Fruit fly (Drosophila melanogaster) whole organism, embryonic: ENCODE measurements around the gene CG43779.

Experiments used
- Asciz ChIP-seq: fragments of 200-800 bp; sonication (Bioruptor generic); optimal IDR thresholded peaks from 2 replicates; lab custom pipeline; 2017; ENCODE audit warnings: missing biosample characterization, mild to moderate bottlenecking, missing genetic modification characterization, missing genetic modification reagents
- CG10267 ChIP-seq: fragments of 200-800 bp; sonication (Bioruptor generic); optimal IDR thresholded peaks from 2 replicates; lab custom pipeline; 2018; ENCODE audit warnings: missing biosample characterization, mild to moderate bottlenecking, missing genetic modification characterization, moderate library complexity
- CG11398 ChIP-seq: fragments of 200-800 bp; sonication (Bioruptor generic); optimal IDR thresholded peaks from 2 replicates; lab custom pipeline; 2016; ENCODE audit warnings: missing biosample characterization, missing genetic modification characterization
- CG12942 ChIP-seq: fragments of 200-800 bp; sonication (Bioruptor generic); optimal IDR thresholded peaks from 3 replicates; lab custom pipeline; 2016; ENCODE audit warnings: missing biosample characterization, missing genetic modification characterization
- CG13287 ChIP-seq: fragments of 200-800 bp; sonication (Bioruptor generic); IDR thresholded peaks from 2 replicates; pipeline ENCODE4 v1.3.6; 2022; ENCODE audit warnings: missing biosample characterization, missing genetic modification characterization; ENCODE audit not compliant: partially characterized antibody
- CG13894 ChIP-seq: fragments of 200-800 bp; sonication (Bioruptor generic); optimal IDR thresholded peaks from 3 replicates; lab custom pipeline; 2018; ENCODE audit warnings: missing biosample characterization, mild to moderate bottlenecking, missing genetic modification characterization, moderate library complexity
- CG14710 ChIP-seq: fragments of 200-800 bp; sonication (Bioruptor generic); optimal IDR thresholded peaks from 3 replicates; lab custom pipeline; 2019; ENCODE audit warnings: missing biosample characterization, mild to moderate bottlenecking, missing genetic modification characterization, moderate library complexity
- CG16779 ChIP-seq: fragments of 200-800 bp; sonication (Bioruptor generic); IDR thresholded peaks from 2 replicates; pipeline ENCODE4 v1.3.6; 2022; ENCODE audit warnings: missing biosample characterization, missing genetic modification characterization
- CG1832 ChIP-seq: fragments of 200-800 bp; sonication (Bioruptor generic); optimal IDR thresholded peaks from 2 replicates; lab custom pipeline; 2017; ENCODE audit warnings: missing biosample characterization, mild to moderate bottlenecking, missing genetic modification characterization, inconsistent platforms
- CG18476 ChIP-seq: fragments of 200-800 bp; sonication (Bioruptor generic); optimal IDR thresholded peaks from 2 replicates; lab custom pipeline; 2016; ENCODE audit warnings: missing biosample characterization, mild to moderate bottlenecking, missing genetic modification characterization
- CG2120 ChIP-seq: fragments of 200-800 bp; sonication (Bioruptor generic); optimal IDR thresholded peaks from 3 replicates; lab custom pipeline; 2016; ENCODE audit warnings: missing biosample characterization, missing genetic modification characterization
- CG30020 ChIP-seq: fragments of 200-800 bp; optimal IDR thresholded peaks from 2 replicates; lab custom pipeline; 2019; ENCODE audit warnings: missing biosample characterization, mild to moderate bottlenecking, missing genetic modification characterization, moderate library complexity
- CG30403 ChIP-seq: fragments of 200-800 bp; sonication (Bioruptor generic); optimal IDR thresholded peaks from 3 replicates; lab custom pipeline; 2016; ENCODE audit warnings: missing biosample characterization, missing genetic modification characterization
- CG4820 ChIP-seq: fragments of 200-800 bp; sonication (Bioruptor generic); optimal IDR thresholded peaks from 3 replicates; lab custom pipeline; 2016; ENCODE audit warnings: missing biosample characterization, missing genetic modification characterization
- CG7839 ChIP-seq: fragments of 200-800 bp; sonication (Bioruptor generic); optimal IDR thresholded peaks from 3 replicates; lab custom pipeline; 2018; ENCODE audit warnings: missing biosample characterization, mild to moderate bottlenecking, missing genetic modification characterization, moderate library complexity
- CG9817 ChIP-seq: fragments of 200-800 bp; sonication (Bioruptor generic); optimal IDR thresholded peaks from 2 replicates; lab custom pipeline; 2018; ENCODE audit warnings: missing biosample characterization, mild to moderate bottlenecking, missing genetic modification characterization, moderate library complexity
- D19A ChIP-seq: fragments of 200-800 bp; optimal IDR thresholded peaks from 3 replicates; lab custom pipeline; 2019; ENCODE audit warnings: missing biosample characterization, mild to moderate bottlenecking, missing genetic modification characterization, moderate library complexity
- Dfd ChIP-seq, 2 experiments: fragments of >200 bp; optimal IDR thresholded peaks; 2 replicates each; lab custom pipeline; 2017; ENCODE audit warnings: missing biosample characterization in 2 of 2, missing genetic modification characterization in 2 of 2
- Dp ChIP-seq: fragments of 200-800 bp; sonication (Bioruptor generic); optimal IDR thresholded peaks from 2 replicates; lab custom pipeline; 2018; ENCODE audit warnings: missing biosample characterization, mild to moderate bottlenecking, missing genetic modification characterization, moderate library complexity
- Ets97D ChIP-seq: fragments of 200-800 bp; sonication (Bioruptor generic); optimal IDR thresholded peaks from 3 replicates; lab custom pipeline; 2016; ENCODE audit warnings: missing biosample characterization, missing genetic modification characterization
- H2.0 ChIP-seq: fragments of 200-800 bp; sonication (Bioruptor generic); IDR thresholded peaks from 2 replicates; pipeline ENCODE4 v1.3.6; 2022; ENCODE audit warnings: missing biosample characterization, missing genetic modification characterization
- Hr3 ChIP-seq: fragments of 200-800 bp; sonication (Bioruptor generic); optimal IDR thresholded peaks from 3 replicates; lab custom pipeline; 2016; ENCODE audit warnings: missing biosample characterization, missing genetic modification characterization
- Six4 ChIP-seq: fragments of 200-800 bp; sonication (Bioruptor generic); optimal IDR thresholded peaks from 2 replicates; lab custom pipeline; 2016; ENCODE audit warnings: missing biosample characterization, missing genetic modification characterization
- TFAM ChIP-seq: fragments of 200-800 bp; sonication (Bioruptor generic); optimal IDR thresholded peaks from 2 replicates; lab custom pipeline; 2017; ENCODE audit warnings: missing biosample characterization, missing genetic modification characterization, inconsistent platforms
- YL-1 ChIP-seq: fragments of 200-800 bp; sonication (Bioruptor generic); optimal IDR thresholded peaks from 3 replicates; lab custom pipeline; 2017; ENCODE audit warnings: missing biosample characterization, mild to moderate bottlenecking, missing genetic modification characterization
- abd-A ChIP-seq: fragments of 200-800 bp; sonication (Bioruptor generic); optimal IDR thresholded peaks from 3 replicates; lab custom pipeline; 2019; ENCODE audit warnings: missing biosample characterization, mild to moderate bottlenecking, missing genetic modification characterization, moderate library complexity
- aop ChIP-seq: fragments of 200-800 bp; sonication (Bioruptor generic); IDR thresholded peaks from 2 replicates; pipeline ENCODE4 v1.3.6; 2022; ENCODE audit warnings: missing biosample characterization, missing genetic modification characterization
- bbx ChIP-seq: fragments of 200-800 bp; sonication (Bioruptor generic); IDR thresholded peaks from 2 replicates; pipeline ENCODE4 v1.3.6; 2022; ENCODE audit warnings: missing biosample characterization, missing genetic modification characterization; ENCODE audit not compliant: partially characterized antibody
- bcd ChIP-seq: fragments of 200-800 bp; sonication (Bioruptor generic); optimal IDR thresholded peaks from 2 replicates; lab custom pipeline; 2017; ENCODE audit warnings: missing biosample characterization, mild to moderate bottlenecking, missing genetic modification characterization
- crc ChIP-seq: fragments of 200-800 bp; sonication (Bioruptor generic); optimal IDR thresholded peaks from 2 replicates; lab custom pipeline; 2016; ENCODE audit warnings: missing biosample characterization, missing genetic modification characterization
- dysf ChIP-seq: fragments of 200-800 bp; sonication (Bioruptor generic); IDR thresholded peaks from 3 replicates; pipeline ENCODE4 v1.3.6; 2022; ENCODE audit warnings: missing biosample characterization, missing genetic modification characterization
- ems ChIP-seq: fragments of 200-800 bp; sonication (Bioruptor generic); optimal IDR thresholded peaks from 3 replicates; lab custom pipeline; 2016; ENCODE audit warnings: missing biosample characterization, missing genetic modification characterization
- ewg ChIP-seq: fragments of 200-800 bp; sonication (Bioruptor generic); optimal IDR thresholded peaks from 3 replicates; lab custom pipeline; 2017; ENCODE audit warnings: mild to moderate bottlenecking, missing biosample characterization, missing genetic modification reagents, missing genetic modification characterization
- fd102C ChIP-seq: fragments of 200-800 bp; sonication (Bioruptor generic); optimal IDR thresholded peaks from 2 replicates; lab custom pipeline; 2018; ENCODE audit warnings: missing biosample characterization, mild to moderate bottlenecking, missing genetic modification characterization, moderate library complexity
- ftz-f1 ChIP-seq: fragments of 200-800 bp; sonication (Bioruptor generic); optimal IDR thresholded peaks from 2 replicates; lab custom pipeline; 2016; ENCODE audit warnings: missing biosample characterization, missing genetic modification characterization
- gem ChIP-seq: fragments of 200-800 bp; sonication (Bioruptor generic); optimal IDR thresholded peaks from 2 replicates; lab custom pipeline; 2019; ENCODE audit warnings: missing biosample characterization, mild to moderate bottlenecking, missing genetic modification characterization, moderate library complexity
- gsb ChIP-seq: fragments of 200-800 bp; sonication (Bioruptor generic); IDR thresholded peaks from 2 replicates; pipeline ENCODE4 v1.3.6; 2022; ENCODE audit warnings: missing biosample characterization, missing genetic modification characterization
- her ChIP-seq: fragments of 200-800 bp; sonication (Bioruptor generic); optimal IDR thresholded peaks from 2 replicates; lab custom pipeline; 2016; ENCODE audit warnings: missing biosample characterization, missing genetic modification characterization
- hth ChIP-seq: fragments of >200 bp; optimal IDR thresholded peaks from 2 replicates; lab custom pipeline; 2017; ENCODE audit warnings: inconsistent platforms
- lbe ChIP-seq: fragments of 200-800 bp; sonication (Bioruptor generic); optimal IDR thresholded peaks from 2 replicates; lab custom pipeline; 2016; ENCODE audit warnings: missing biosample characterization, mild to moderate bottlenecking, missing genetic modification characterization
- oc ChIP-seq: fragments of 200-800 bp; sonication (Bioruptor generic); optimal IDR thresholded peaks from 2 replicates; lab custom pipeline; 2018; ENCODE audit warnings: missing biosample characterization, mild to moderate bottlenecking, missing genetic modification characterization, moderate library complexity
- phol ChIP-seq: fragments of 200-800 bp; sonication (Bioruptor generic); optimal IDR thresholded peaks from 3 replicates; lab custom pipeline; 2018; ENCODE audit warnings: missing biosample characterization, mild to moderate bottlenecking, missing genetic modification characterization, moderate library complexity
- pzg ChIP-seq: fragments of 200-800 bp; sonication (Bioruptor generic); optimal IDR thresholded peaks from 3 replicates; lab custom pipeline; 2018; ENCODE audit warnings: missing biosample characterization, mild to moderate bottlenecking, missing genetic modification characterization, moderate library complexity
- sens ChIP-seq: fragments of 200-800 bp; sonication (Bioruptor generic); peaks from one replicate; lab custom pipeline; 2016; ENCODE audit warnings: missing biosample characterization, missing genetic modification characterization
- sqz ChIP-seq: fragments of 200-800 bp; sonication (Bioruptor generic); optimal IDR thresholded peaks from 3 replicates; lab custom pipeline; 2018; ENCODE audit warnings: missing biosample characterization, mild to moderate bottlenecking, missing genetic modification characterization
- stc ChIP-seq: fragments of 200-800 bp; sonication (Bioruptor generic); IDR thresholded peaks from 2 replicates; pipeline ENCODE4 v1.3.6; 2022; ENCODE audit warnings: missing biosample characterization, missing genetic modification characterization
- stwl ChIP-seq: fragments of 200-800 bp; sonication (Bioruptor generic); optimal IDR thresholded peaks from 3 replicates; lab custom pipeline; 2018; ENCODE audit warnings: missing biosample characterization, mild to moderate bottlenecking, missing genetic modification characterization, moderate library complexity
- trem ChIP-seq: fragments of 200-800 bp; optimal IDR thresholded peaks from 3 replicates; lab custom pipeline; 2019; ENCODE audit warnings: missing biosample characterization, mild to moderate bottlenecking, missing genetic modification characterization, moderate library complexity
- vfl ChIP-seq: fragments of 200-800 bp; sonication (Bioruptor generic); optimal IDR thresholded peaks from 2 replicates; lab custom pipeline; 2016; ENCODE audit warnings: missing biosample characterization, missing genetic modification characterization
- vvl ChIP-seq: fragments of 200-800 bp; sonication (Bioruptor generic); IDR thresholded peaks from 2 replicates; pipeline ENCODE4 v1.3.6; 2022; ENCODE audit warnings: missing biosample characterization, missing genetic modification characterization
- wor ChIP-seq: fragments of 200-800 bp; sonication (Bioruptor generic); IDR thresholded peaks from 2 replicates; pipeline ENCODE4 v1.3.6; 2022; ENCODE audit warnings: missing biosample characterization, missing genetic modification characterization
- zf30C ChIP-seq: fragments of 200-800 bp; sonication (Bioruptor generic); optimal IDR thresholded peaks from 3 replicates; lab custom pipeline; 2018; ENCODE audit warnings: missing biosample characterization, mild to moderate bottlenecking, missing genetic modification characterization

The CG43779 gene

dm6 chr2L:13289689-13290088 is 16.9 kb downstream of the CG43779 start, which contains the start of gene CG31729:
TSS of gene CG31729 (plus strand) at chr2L:13289997.
- TF ChIP-seq CG30403 (peak; percentile 41), vfl (GFP tag; lab: Kevin White, UChicago) (no peak), D19A (tag; lab: Kevin White, UChicago) (no peak), dysf (GFP tag; lab: Robert Waterston, UW) (no peak), CG13287 (no peak; the same call in 1 of the 2 replicates), stc (GFP tag; lab: Robert Waterston, UW) (peak; percentile 21; the same call in 1 of the 2 replicates), oc (tag; lab: Kevin White, UChicago) (no peak), H2.0 (no peak), CG11398 (GFP tag; lab: Kevin White, UChicago) (no peak), Dfd (GFP tag; optimal IDR thresholded peaks at IDR 0.05; lab: Kevin White, UChicago) (no peak), zf30C (GFP tag; lab: Kevin White, UChicago) (no peak), CG16779 (GFP tag; lab: Robert Waterston, UW) (no peak), lbe (no peak), her (no peak), CG30020 (tag; lab: Kevin White, UChicago) (no peak), Dp (GFP tag; lab: Kevin White, UChicago) (peak; percentile 83), sens (GFP tag; lab: Kevin White, UChicago) (peak; percentile 85), Asciz (GFP tag; lab: Kevin White, UChicago) (no peak), vvl (GFP tag; lab: Robert Waterston, UW) (peak; percentile 39; the same call in 1 of the 2 replicates), CG2120 (GFP tag; lab: Kevin White, UChicago) (peak; percentile 27), stwl (peak; percentile 59), hth (no peak), phol (tag; lab: Kevin White, UChicago) (peak; percentile 35), Ets97D (GFP tag; lab: Kevin White, UChicago) (peak; percentile 50), abd-A (tag; lab: Kevin White, UChicago) (no peak), Six4 (peak; percentile 6), trem (peak; percentile 30), bcd (no peak), bbx (GFP tag; lab: Robert Waterston, UW) (no peak), CG13894 (tag; lab: Kevin White, UChicago) (no peak), YL-1 (GFP tag; lab: Kevin White, UChicago) (no peak), sqz (no peak), fd102C (GFP tag; lab: Kevin White, UChicago) (no peak), CG10267 (tag; lab: Kevin White, UChicago) (peak; percentile 86), CG9817 (no peak), aop (GFP tag; lab: Robert Waterston, UW) (no peak), gsb (GFP tag; lab: Robert Waterston, UW) (no peak), wor (GFP tag; lab: Robert Waterston, UW) (no peak), CG4820 (GFP tag; lab: Kevin White, UChicago) (peak; percentile 33), gem (no peak), CG14710 (tag; lab: Kevin White, UChicago) (peak; percentile 2), CG1832 (GFP tag; lab: Kevin White, UChicago) (no peak), TFAM (GFP tag; lab: Kevin White, UChicago) (no peak), CG12942 (no peak), ftz-f1 (GFP tag; lab: Kevin White, UChicago) (peak; percentile 35), pzg (peak; percentile 47), ewg (no peak), ems (GFP tag; lab: Kevin White, UChicago) (no peak), Hr3 (GFP tag; lab: Kevin White, UChicago) (no peak), CG18476 (GFP tag; lab: Kevin White, UChicago) (peak; percentile 21), CG7839 (tag; lab: Kevin White, UChicago) (no peak), crc (GFP tag; lab: Kevin White, UChicago) (no peak)
